Fruit fly (Drosophila melanogaster): ENCODE data around the gene lmgB.

lmgB gene

DNA sequence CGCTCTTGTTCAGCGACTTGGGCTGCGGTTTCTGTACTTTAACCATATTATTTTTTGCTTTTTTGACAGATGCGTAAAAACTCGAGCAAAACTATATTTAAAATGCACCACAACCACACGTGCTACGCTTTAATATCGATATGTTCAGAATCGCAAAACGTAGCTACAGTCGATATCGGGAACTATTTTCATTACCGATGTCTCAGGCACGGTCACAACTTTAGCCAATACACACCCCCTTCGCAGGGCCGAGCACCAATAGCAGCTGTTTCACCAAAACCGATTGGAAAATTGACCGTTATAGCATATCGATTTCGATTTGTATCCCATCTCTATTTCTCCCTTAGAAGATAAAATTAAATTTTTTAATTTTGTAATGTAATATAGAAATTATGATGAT lies 16.7 kb downstream of the lmgB start, which contains the start of gene CG13096 (continued):
- peak; percentile 82 for TF ChIP-seq CG13894 (tag; optimal IDR thresholded peaks at IDR 0.05)
- TF ChIP-seq NK7.1 (GFP tag; optimal IDR thresholded peaks at IDR 0.05): no peak
- no peak for TF ChIP-seq Six4 (GFP tag; optimal IDR thresholded peaks at IDR 0.05)
- no peak; the same call in 1 of the 2 replicates for TF ChIP-seq NFAT (GFP tag; IDR thresholded peaks at IDR 0.05)
- TF ChIP-seq CG8089 (GFP tag; optimal IDR thresholded peaks at IDR 0.05): no peak
- no peak for TF ChIP-seq Hand (GFP tag; optimal IDR thresholded peaks at IDR 0.05)
- TF ChIP-seq Optix (GFP tag; IDR thresholded peaks at IDR 0.05): no peak
- no peak for TF ChIP-seq C15 (GFP tag; IDR thresholded peaks at IDR 0.05)
- peak; percentile 99 for TF ChIP-seq Myb (GFP tag; optimal IDR thresholded peaks at IDR 0.05)
- TF ChIP-seq fd3F (GFP tag; optimal IDR thresholded peaks at IDR 0.05): no peak
- TF ChIP-seq Sox102F (GFP tag; optimal IDR thresholded peaks at IDR 0.05): no peak
- peak; percentile 98 for TF ChIP-seq CG16813 (GFP tag; IDR thresholded peaks at IDR 0.05; ENCODE audit: partially characterized antibody)
- TF ChIP-seq Atf6 (GFP tag; IDR thresholded peaks at IDR 0.05): no peak
- TF ChIP-seq CG10565 (GFP tag; optimal IDR thresholded peaks at IDR 0.05): no peak
- TF ChIP-seq zf30C (GFP tag; optimal IDR thresholded peaks at IDR 0.05): no peak
- no peak for TF ChIP-seq bowl (GFP tag; IDR thresholded peaks at IDR 0.05)
- TF ChIP-seq CG31388 (GFP tag; optimal IDR thresholded peaks at IDR 0.05): no peak
- TF ChIP-seq chif (GFP tag; optimal IDR thresholded peaks at IDR 0.05): no peak
- no peak for TF ChIP-seq CG18011 (GFP tag; optimal IDR thresholded peaks at IDR 0.05)
- no peak for TF ChIP-seq cas (GFP tag; IDR thresholded peaks at IDR 0.05)
- no peak for TF ChIP-seq CG33557 (GFP tag; optimal IDR thresholded peaks at IDR 0.05)
- TF ChIP-seq sqz (GFP tag; optimal IDR thresholded peaks at IDR 0.05): no peak
- TF ChIP-seq CG15514 (GFP tag; optimal IDR thresholded peaks at IDR 0.05): peak; percentile 91
- TF ChIP-seq ttk (GFP tag; IDR thresholded peaks at IDR 0.05): no peak
- no peak for TF ChIP-seq NfI (GFP tag; optimal IDR thresholded peaks at IDR 0.05)
- TF ChIP-seq lola (GFP tag; optimal IDR thresholded peaks at IDR 0.05): peak in 1 of 3 experiments; percentile 3
- TF ChIP-seq MTF-1 (GFP tag; optimal IDR thresholded peaks at IDR 0.05; ENCODE audit: borderline replicate concordance): no peak
- TF ChIP-seq lmd (GFP tag; IDR thresholded peaks at IDR 0.05): no peak
- no peak for TF ChIP-seq CG18764 (GFP tag; optimal IDR thresholded peaks at IDR 0.05)
- TF ChIP-seq Bdp1 (GFP tag; optimal IDR thresholded peaks at IDR 0.05): peak; percentile 27
- no peak for TF ChIP-seq Dip2 (GFP tag; IDR thresholded peaks at IDR 0.05)
- no peak for TF ChIP-seq wor (GFP tag; IDR thresholded peaks at IDR 0.05)
- no peak for TF ChIP-seq Chrac-16 (GFP tag; optimal IDR thresholded peaks at IDR 0.05)
- no peak for TF ChIP-seq gsb (GFP tag; IDR thresholded peaks at IDR 0.05)
- peak; percentile 8 for TF ChIP-seq CG4820 (GFP tag; optimal IDR thresholded peaks at IDR 0.05)
- peak; percentile 93 for TF ChIP-seq CG1603 (tag; optimal IDR thresholded peaks at IDR 0.05)
- no peak for TF ChIP-seq lbe (GFP tag; optimal IDR thresholded peaks at IDR 0.05)
- TF ChIP-seq CG10431 (GFP tag; optimal IDR thresholded peaks at IDR 0.05): no peak
- TF ChIP-seq CG4424 (GFP tag; optimal IDR thresholded peaks at IDR 0.05): peak; percentile 45
- no peak for TF ChIP-seq PHDP (tag; optimal IDR thresholded peaks at IDR 0.05)
- TF ChIP-seq twi (tag; optimal IDR thresholded peaks at IDR 0.05): peak; percentile 39
- TF ChIP-seq CG11504 (tag; optimal IDR thresholded peaks at IDR 0.05): no peak
- no peak for TF ChIP-seq CG1602 (GFP tag; optimal IDR thresholded peaks at IDR 0.05)
- TF ChIP-seq inv (GFP tag; IDR thresholded peaks at IDR 0.05; ENCODE audit: partially characterized antibody): peak; percentile 97
- TF ChIP-seq CG14965 (GFP tag; optimal IDR thresholded peaks at IDR 0.05; ENCODE audit: borderline replicate concordance): no peak
- peak; percentile 59 for TF ChIP-seq CG17912 (GFP tag; optimal IDR thresholded peaks at IDR 0.05)
- TF ChIP-seq CG7963 (GFP tag; IDR thresholded peaks at IDR 0.05; ENCODE audit: partially characterized antibody): peak; percentile 97
- peak; percentile 85 for TF ChIP-seq trem (tag; optimal IDR thresholded peaks at IDR 0.05)
- no peak for TF ChIP-seq wek (GFP tag; optimal IDR thresholded peaks at IDR 0.05)
- no peak for TF ChIP-seq CG17359 (tag; optimal IDR thresholded peaks at IDR 0.05)
- no peak for TF ChIP-seq CG15479 (GFP tag; optimal IDR thresholded peaks at IDR 0.05)
